Worm (Caenorhabditis elegans) whole organism, young adult: ENCODE measurements around the gene elks-1.

ENCODE experiments used
- B0261.1 ChIP-seq: sonication (generic microtip); optimal IDR thresholded peaks from 2 replicates; lab custom pipeline; 2016; ENCODE audit warnings: mild to moderate bottlenecking, missing genetic modification characterization, moderate library complexity, missing compliant biosample characterization
- F10E7.11 ChIP-seq: sonication (generic microtip); optimal IDR thresholded peaks from 2 replicates; lab custom pipeline; 2017; ENCODE audit warnings: mild to moderate bottlenecking, missing genetic modification characterization, moderate library complexity, missing compliant biosample characterization
- F22D6.2 ChIP-seq: sonication (generic microtip); optimal IDR thresholded peaks from 2 replicates; lab custom pipeline; 2016; ENCODE audit warnings: mild to moderate bottlenecking, missing genetic modification characterization, missing compliant biosample characterization
- F23B12.7 ChIP-seq: sonication (generic microtip); optimal IDR thresholded peaks from 2 replicates; lab custom pipeline; 2017; ENCODE audit warnings: missing genetic modification characterization, mild to moderate bottlenecking, missing compliant biosample characterization, antibody characterized with exemption, moderate library complexity; ENCODE audit not compliant: insufficient read depth
- F33H1.4 ChIP-seq: fragments of 200-800 bp; sonication (Bioruptor generic); IDR thresholded peaks from 2 replicates; pipeline ENCODE4 v1.3.6; 2022; ENCODE audit warnings: missing genetic modification reagents, missing genetic modification characterization, missing compliant biosample characterization
- K11D2.4 ChIP-seq: fragments of 200-800 bp; sonication (Bioruptor generic); IDR thresholded peaks from 2 replicates; pipeline ENCODE4 v1.3.6; 2022; ENCODE audit warnings: missing genetic modification reagents, missing genetic modification characterization, missing compliant biosample characterization
- Y53G8AR.9 ChIP-seq: fragments of 200-800 bp; sonication (Bioruptor generic); conservative IDR thresholded peaks from 2 replicates; pipeline ENCODE4 v1.3.6; 2022; ENCODE audit warnings: missing genetic modification reagents, missing genetic modification characterization, missing compliant biosample characterization
- Y56A3A.18 ChIP-seq: fragments of 200-800 bp; sonication (Bioruptor generic); IDR thresholded peaks from 2 replicates; pipeline ENCODE4 v1.3.6; 2022; ENCODE audit warnings: missing genetic modification reagents, missing genetic modification characterization, missing compliant biosample characterization
- Y95B8A.8 ChIP-seq: fragments of 200-800 bp; sonication (Bioruptor generic); IDR thresholded peaks from 2 replicates; pipeline ENCODE4 v1.3.6; 2022; ENCODE audit warnings: missing genetic modification reagents, missing genetic modification characterization, missing compliant biosample characterization
- bed-1 ChIP-seq: fragments of 200-800 bp; sonication (Bioruptor generic); IDR thresholded peaks from 2 replicates; pipeline ENCODE4 v1.3.6; 2022; ENCODE audit warnings: missing genetic modification reagents, missing genetic modification characterization, missing compliant biosample characterization
- ccch-3 ChIP-seq: fragments of 200-800 bp; sonication (Bioruptor generic); optimal IDR thresholded peaks from 2 replicates; lab custom pipeline; 2018; ENCODE audit warnings: mild to moderate bottlenecking, missing genetic modification characterization, missing compliant biosample characterization
- ceh-40 ChIP-seq: fragments of 200-800 bp; sonication (Bioruptor generic); IDR thresholded peaks from 2 replicates; pipeline ENCODE4 v1.3.6; 2022; ENCODE audit warnings: missing genetic modification characterization, missing compliant biosample characterization
- ceh-79 ChIP-seq: sonication (generic microtip); optimal IDR thresholded peaks from 2 replicates; lab custom pipeline; 2017; ENCODE audit warnings: mild to moderate bottlenecking, missing genetic modification characterization, missing compliant biosample characterization
- dox-1 ChIP-seq: fragments of 200-800 bp; sonication (Bioruptor generic); IDR thresholded peaks from 2 replicates; pipeline ENCODE4 v1.3.6; 2022; ENCODE audit warnings: missing genetic modification reagents, missing genetic modification characterization, missing compliant biosample characterization
- efl-1 ChIP-seq: fragments of 150-350 bp; optimal IDR thresholded peaks from 2 replicates; lab custom pipeline; 2014; ENCODE audit warnings: missing biosample characterization, missing genetic modification reagents, missing genetic modification characterization
- egl-18 ChIP-seq: fragments of 200-800 bp; sonication (Bioruptor generic); IDR thresholded peaks from 2 replicates; pipeline ENCODE4 v1.3.6; 2022; ENCODE audit warnings: missing genetic modification reagents, missing genetic modification characterization, missing compliant biosample characterization
- ets-4 ChIP-seq: fragments of 200-800 bp; sonication (Bioruptor generic); optimal IDR thresholded peaks from 2 replicates; lab custom pipeline; 2018; ENCODE audit warnings: mild to moderate bottlenecking, missing genetic modification characterization, missing compliant biosample characterization
- hlh-12 ChIP-seq: sonication (generic microtip); optimal IDR thresholded peaks from 2 replicates; lab custom pipeline; 2016; ENCODE audit warnings: missing genetic modification characterization, missing compliant biosample characterization
- hmg-1.2 ChIP-seq: fragments of 200-800 bp; sonication (Bioruptor generic); IDR thresholded peaks from 2 replicates; pipeline ENCODE4 v1.3.6; 2022; ENCODE audit warnings: missing genetic modification reagents, missing genetic modification characterization, missing compliant biosample characterization
- let-607 ChIP-seq, 2 experiments: fragments of 200-800 bp in 1 of 2; sonication (Bioruptor generic) in 1 of 2; sonication (generic microtip) in 1 of 2; optimal IDR thresholded peaks; 2 replicates each; lab custom pipeline; 2016 to 2018; ENCODE audit warnings: mild to moderate bottlenecking in 2 of 2, missing compliant biosample characterization in 2 of 2, missing genetic modification characterization in 2 of 2, moderate library complexity in 2 of 2, missing genotype in 1 of 2
- lin-26 ChIP-seq: fragments of 200-800 bp; sonication (Bioruptor generic); IDR thresholded peaks from 2 replicates; pipeline ENCODE4 v1.3.6; 2022; ENCODE audit warnings: missing genetic modification reagents, missing genetic modification characterization, missing compliant biosample characterization
- lir-1 ChIP-seq: fragments of 200-800 bp; sonication (Bioruptor generic); conservative IDR thresholded peaks from 2 replicates; pipeline ENCODE4 v1.3.6; 2022; ENCODE audit warnings: missing genetic modification reagents, missing genetic modification characterization, missing compliant biosample characterization
- lsl-1 ChIP-seq: fragments of 200-800 bp; sonication (Bioruptor generic); optimal IDR thresholded peaks from 2 replicates; lab custom pipeline; 2018; ENCODE audit warnings: mild to moderate bottlenecking, missing genetic modification characterization, moderate library complexity, missing compliant biosample characterization
- madf-8 ChIP-seq: fragments of 200-800 bp; sonication (Bioruptor generic); conservative IDR thresholded peaks from 2 replicates; pipeline ENCODE4 v1.3.6; 2022; ENCODE audit warnings: missing genetic modification reagents, missing genetic modification characterization, missing compliant biosample characterization
- mcd-1 ChIP-seq: fragments of 200-800 bp; sonication (Bioruptor generic); IDR thresholded peaks from 2 replicates; pipeline ENCODE4 v1.3.6; 2022; ENCODE audit warnings: missing genetic modification reagents, missing genetic modification characterization, missing compliant biosample characterization
- nfyb-1 ChIP-seq: fragments of 200-800 bp; sonication (Bioruptor generic); IDR thresholded peaks from 2 replicates; pipeline ENCODE4 v1.3.6; 2022; ENCODE audit warnings: missing genetic modification reagents, missing genetic modification characterization, missing compliant biosample characterization
- nhr-179 ChIP-seq: sonication (generic microtip); optimal IDR thresholded peaks from 2 replicates; lab custom pipeline; 2016; ENCODE audit warnings: mild to moderate bottlenecking, missing genetic modification characterization, missing compliant biosample characterization
- nhr-80 ChIP-seq: sonication (generic microtip); optimal IDR thresholded peaks from 2 replicates; lab custom pipeline; 2016; ENCODE audit warnings: missing genetic modification characterization, missing compliant biosample characterization
- pbrm-1 ChIP-seq: fragments of 200-800 bp; sonication (Bioruptor generic); IDR thresholded peaks from 2 replicates; pipeline ENCODE4 v1.3.6; 2022; ENCODE audit warnings: missing genetic modification reagents, missing genetic modification characterization, missing compliant biosample characterization
- repo-1 ChIP-seq: sonication (generic microtip); optimal IDR thresholded peaks from 2 replicates; lab custom pipeline; 2017; ENCODE audit warnings: mild to moderate bottlenecking, missing genetic modification characterization, missing compliant biosample characterization
- sea-2 ChIP-seq: fragments of 200-800 bp; sonication (Bioruptor generic); IDR thresholded peaks from 2 replicates; pipeline ENCODE4 v1.3.6; 2022; ENCODE audit warnings: missing genetic modification characterization, missing compliant biosample characterization
- snpc-3.4 ChIP-seq: sonication (generic microtip); optimal IDR thresholded peaks from 2 replicates; lab custom pipeline; 2017; ENCODE audit warnings: missing genetic modification characterization, mild to moderate bottlenecking, missing compliant biosample characterization, antibody characterized with exemption, moderate library complexity, missing genotype, missing genetic modification reagents
- somi-1 ChIP-seq: fragments of 200-800 bp; sonication (Bioruptor generic); optimal IDR thresholded peaks from 2 replicates; lab custom pipeline; 2018; ENCODE audit warnings: mild to moderate bottlenecking, missing genetic modification characterization, missing compliant biosample characterization
- zfh-2 ChIP-seq: fragments of 200-800 bp; sonication (Bioruptor generic); conservative IDR thresholded peaks from 2 replicates; pipeline ENCODE4 v1.3.6; 2022; ENCODE audit warnings: missing genetic modification reagents, missing genetic modification characterization, missing compliant biosample characterization

Gene elks-1

ce11 chrIV:3311243-3311642, 38.6 kb downstream of the elks-1 start, which contains the start of gene zip-11 (continued):
- TF ChIP-seq lsl-1 (GFP tag; lab: Kevin White, UChicago) (no peak), let-607 (tag; optimal IDR thresholded peaks at IDR 0.05; lab: Kevin White, UChicago) (peak; percentile 12 to 63), zfh-2 (peak; percentile 99), hmg-1.2 (GFP tag; lab: Robert Waterston, UW) (peak; percentile 99), repo-1 (no peak), nhr-179 (no peak), mcd-1 (GFP tag; lab: Robert Waterston, UW) (peak; percentile 82), dox-1 (GFP tag; lab: Robert Waterston, UW) (peak; percentile 71), nfyb-1 (GFP tag; lab: Robert Waterston, UW) (peak; percentile 69; the same call in 1 of the 2 replicates), nhr-80 (tag; lab: Kevin White, UChicago) (peak; percentile 67), somi-1 (GFP tag; lab: Kevin White, UChicago) (peak; percentile 26), K11D2.4 (peak; percentile 83)

ce11 chrIV:3310662-3311219, 39.1 kb downstream of the elks-1 start:
- TF ChIP-seq F23B12.7 (no peak), ccch-3 (GFP tag; lab: Kevin White, UChicago) (no peak), snpc-3.4 (no peak), ceh-79 (tag; lab: Kevin White, UChicago) (no peak), B0261.1 (tag; lab: Kevin White, UChicago) (no peak), Y95B8A.8 (GFP tag; lab: Robert Waterston, UW) (no peak), madf-8 (no peak), lir-1 (GFP tag; lab: Robert Waterston, UW) (no peak), nhr-179 (no peak), let-607 (tag; optimal IDR thresholded peaks at IDR 0.05; lab: Kevin White, UChicago) (peak in 1 of 2 experiments; percentile 30), nhr-80 (tag; lab: Kevin White, UChicago) (peak; percentile 81)

ce11 chrIV:3308885-3309284, 40.9 kb downstream of the elks-1 start:
- no peak for TF ChIP-seq nhr-80 (tag; lab: Kevin White, UChicago)
- no peak for TF ChIP-seq Y53G8AR.9 (GFP tag; lab: Robert Waterston, UW)
- no peak for TF ChIP-seq efl-1
- no peak for TF ChIP-seq Y56A3A.18
- no peak for TF ChIP-seq hlh-12 (tag; lab: Kevin White, UChicago)
- no peak for TF ChIP-seq pbrm-1 (GFP tag; lab: Robert Waterston, UW)
- TF ChIP-seq sea-2 (GFP tag; lab: Robert Waterston, UW), result no peak
- no peak for TF ChIP-seq F10E7.11 (tag; lab: Kevin White, UChicago)
- no peak for TF ChIP-seq ets-4 (GFP tag; lab: Kevin White, UChicago)
- TF ChIP-seq bed-1 (GFP tag; lab: Robert Waterston, UW), result no peak

ce11 chrIV:3307463-3307862, 42.4 kb downstream of the elks-1 start, which contains the start of gene W08E12.9:
Gene W08E12.9 (minus strand): TSS chrIV:3307563.
- TF ChIP-seq F33H1.4 (GFP tag; lab: Robert Waterston, UW) (no peak), F22D6.2 (no peak), lin-26 (GFP tag; lab: Robert Waterston, UW) (no peak), mcd-1 (GFP tag; lab: Robert Waterston, UW) (no peak), ceh-40 (no peak), egl-18 (GFP tag; lab: Robert Waterston, UW) (no peak), nhr-80 (tag; lab: Kevin White, UChicago) (no peak)
